Fruit fly (Drosophila melanogaster) whole organism, embryonic: ENCODE data around the gene hook.

Experiments used
- Abd-B ChIP-seq: fragments of 200-800 bp; sonication (Bioruptor generic); optimal IDR thresholded peaks from 2 replicates; lab custom pipeline; 2018; ENCODE audit warnings: missing biosample characterization, mild to moderate bottlenecking, missing genetic modification characterization, moderate library complexity
- CG12219 ChIP-seq: fragments of 200-800 bp; sonication (Bioruptor generic); optimal IDR thresholded peaks from 3 replicates; lab custom pipeline; 2018; ENCODE audit warnings: missing biosample characterization, mild to moderate bottlenecking, missing genetic modification characterization
- CG12391 ChIP-seq: fragments of 200-800 bp; sonication (Bioruptor generic); optimal IDR thresholded peaks from 3 replicates; lab custom pipeline; 2018; ENCODE audit warnings: missing biosample characterization, mild to moderate bottlenecking, missing genetic modification characterization, moderate library complexity
- CG14860 ChIP-seq: fragments of 200-800 bp; sonication (Bioruptor generic); IDR thresholded peaks from 3 replicates; pipeline ENCODE4 v1.3.6; 2022; ENCODE audit warnings: missing biosample characterization, missing genetic modification characterization; ENCODE audit not compliant: partially characterized antibody
- CG15269 ChIP-seq: fragments of 200-800 bp; sonication (Bioruptor generic); optimal IDR thresholded peaks from 2 replicates; lab custom pipeline; 2018; ENCODE audit warnings: missing biosample characterization, mild to moderate bottlenecking, missing genetic modification characterization, moderate library complexity
- CG15601 ChIP-seq: fragments of 200-800 bp; sonication (Bioruptor generic); optimal IDR thresholded peaks from 3 replicates; lab custom pipeline; 2019; ENCODE audit warnings: missing biosample characterization, mild to moderate bottlenecking, missing genetic modification characterization, moderate library complexity
- CG16815 ChIP-seq: fragments of 200-800 bp; sonication (Bioruptor generic); optimal IDR thresholded peaks from 3 replicates; lab custom pipeline; 2017; ENCODE audit warnings: missing biosample characterization, mild to moderate bottlenecking, missing genetic modification characterization
- CG17568 ChIP-seq: fragments of 200-800 bp; sonication (Bioruptor generic); optimal IDR thresholded peaks from 2 replicates; lab custom pipeline; 2018; ENCODE audit warnings: missing biosample characterization, mild to moderate bottlenecking, missing genetic modification characterization, moderate library complexity
- CG17802 ChIP-seq: fragments of 200-800 bp; sonication (Bioruptor generic); optimal IDR thresholded peaks from 2 replicates; lab custom pipeline; 2018; ENCODE audit warnings: missing biosample characterization, mild to moderate bottlenecking, missing genetic modification characterization, moderate library complexity
- CG1792 ChIP-seq: fragments of 200-800 bp; sonication (Bioruptor generic); optimal IDR thresholded peaks from 2 replicates; lab custom pipeline; 2016; ENCODE audit warnings: missing biosample characterization, missing genetic modification characterization
- CG2116 ChIP-seq: fragments of 200-800 bp; sonication (Bioruptor generic); optimal IDR thresholded peaks from 3 replicates; lab custom pipeline; 2018; ENCODE audit warnings: missing biosample characterization, mild to moderate bottlenecking, missing genetic modification characterization
- CG2129 ChIP-seq: fragments of 200-800 bp; sonication (Bioruptor generic); IDR thresholded peaks from 2 replicates; pipeline ENCODE4 v1.3.6; 2022; ENCODE audit warnings: missing biosample characterization, missing genetic modification characterization; ENCODE audit not compliant: partially characterized antibody
- CG43689 ChIP-seq: fragments of 200-800 bp; sonication (Bioruptor generic); IDR thresholded peaks from 2 replicates; pipeline ENCODE4 v1.3.6; 2022; ENCODE audit warnings: missing biosample characterization, missing genetic modification characterization
- CG6791 ChIP-seq: fragments of 200-800 bp; sonication (Bioruptor generic); IDR thresholded peaks from 3 replicates; pipeline ENCODE4 v1.3.6; 2022; ENCODE audit warnings: missing biosample characterization, missing genetic modification characterization; ENCODE audit not compliant: partially characterized antibody
- CG7271 ChIP-seq: fragments of 200-800 bp; sonication (Bioruptor generic); optimal IDR thresholded peaks from 2 replicates; lab custom pipeline; 2018; ENCODE audit warnings: missing biosample characterization, mild to moderate bottlenecking, missing genetic modification characterization, moderate library complexity
- CG8281 ChIP-seq: fragments of 200-800 bp; sonication (Bioruptor generic); optimal IDR thresholded peaks from 2 replicates; lab custom pipeline; 2018; ENCODE audit warnings: missing biosample characterization, mild to moderate bottlenecking, missing genetic modification characterization, moderate library complexity
- CG9609 ChIP-seq: fragments of 200-800 bp; sonication (Bioruptor generic); optimal IDR thresholded peaks from 3 replicates; lab custom pipeline; 2016; ENCODE audit warnings: missing biosample characterization, missing genetic modification characterization
- Ets65A ChIP-seq: fragments of 200-800 bp; sonication (Bioruptor generic); peaks from one replicate; lab custom pipeline; 2016; ENCODE audit warnings: missing biosample characterization, missing genetic modification characterization
- Lhr ChIP-seq: fragments of 200-800 bp; sonication (Bioruptor generic); optimal IDR thresholded peaks from 3 replicates; lab custom pipeline; 2017; ENCODE audit warnings: mild to moderate bottlenecking, missing biosample characterization, missing genetic modification reagents, missing genetic modification characterization
- NC2α ChIP-seq: fragments of 200-800 bp; sonication (Bioruptor generic); optimal IDR thresholded peaks from 2 replicates; lab custom pipeline; 2016; ENCODE audit warnings: missing biosample characterization, missing genetic modification characterization
- Scr ChIP-seq: fragments of 200-800 bp; sonication (Bioruptor generic); IDR thresholded peaks from 2 replicates; pipeline ENCODE4 v1.3.6; 2022; ENCODE audit warnings: missing biosample characterization, missing genetic modification characterization; ENCODE audit not compliant: partially characterized antibody
- Sry-δ ChIP-seq: fragments of 200-800 bp; sonication (Bioruptor generic); optimal IDR thresholded peaks from 2 replicates; lab custom pipeline; 2016; ENCODE audit warnings: missing biosample characterization, missing genetic modification characterization
- ash1 ChIP-seq: fragments of 200-800 bp; sonication (Bioruptor generic); optimal IDR thresholded peaks from 2 replicates; lab custom pipeline; 2018; ENCODE audit warnings: missing biosample characterization, mild to moderate bottlenecking, missing genetic modification characterization
- bbx ChIP-seq: fragments of 200-800 bp; sonication (Bioruptor generic); IDR thresholded peaks from 2 replicates; pipeline ENCODE4 v1.3.6; 2022; ENCODE audit warnings: missing biosample characterization, missing genetic modification characterization; ENCODE audit not compliant: partially characterized antibody
- chm ChIP-seq: fragments of 200-800 bp; sonication (Bioruptor generic); IDR thresholded peaks from 2 replicates; pipeline ENCODE4 v1.3.6; 2022; ENCODE audit warnings: missing biosample characterization, missing genetic modification characterization
- corto ChIP-seq: fragments of 200-800 bp; sonication (Bioruptor generic); optimal IDR thresholded peaks from 2 replicates; lab custom pipeline; 2016; ENCODE audit warnings: missing biosample characterization, mild to moderate bottlenecking, missing genetic modification characterization, moderate library complexity
- dpn ChIP-seq, 2 experiments: fragments of 200-800 bp; sonication (Bioruptor generic); optimal IDR thresholded peaks; 3 replicates each; lab custom pipeline; 2016; ENCODE audit warnings: missing biosample characterization in 2 of 2, missing genetic modification characterization in 2 of 2
- ewg ChIP-seq: fragments of 200-800 bp; sonication (Bioruptor generic); optimal IDR thresholded peaks from 3 replicates; lab custom pipeline; 2017; ENCODE audit warnings: mild to moderate bottlenecking, missing biosample characterization, missing genetic modification reagents, missing genetic modification characterization
- gfzf ChIP-seq: fragments of 200-800 bp; sonication (Bioruptor generic); optimal IDR thresholded peaks from 2 replicates; lab custom pipeline; 2016; ENCODE audit warnings: missing biosample characterization, mild to moderate bottlenecking, missing genetic modification characterization, moderate library complexity
- gro ChIP-seq: fragments of 200-800 bp; sonication (Bioruptor generic); optimal IDR thresholded peaks from 2 replicates; lab custom pipeline; 2016; ENCODE audit warnings: missing biosample characterization, missing genetic modification characterization
- knrl ChIP-seq: fragments of 200-800 bp; sonication (Bioruptor generic); IDR thresholded peaks from 3 replicates; pipeline ENCODE4 v1.3.6; 2022; ENCODE audit warnings: missing biosample characterization, missing genetic modification characterization; ENCODE audit not compliant: partially characterized antibody
- nerfin-2 ChIP-seq: fragments of 200-800 bp; sonication (Bioruptor generic); IDR thresholded peaks from 2 replicates; pipeline ENCODE4 v1.3.6; 2022; ENCODE audit warnings: missing biosample characterization, missing genetic modification characterization; ENCODE audit not compliant: partially characterized antibody
- nmo ChIP-seq: fragments of 200-800 bp; sonication (Bioruptor generic); optimal IDR thresholded peaks from 2 replicates; lab custom pipeline; 2018; ENCODE audit warnings: missing biosample characterization, mild to moderate bottlenecking, missing genetic modification characterization, moderate library complexity
- row ChIP-seq: fragments of 200-800 bp; sonication (Bioruptor generic); IDR thresholded peaks from 3 replicates; pipeline ENCODE4 v1.3.6; 2022; ENCODE audit warnings: missing biosample characterization, missing genetic modification characterization
- scrt ChIP-seq: fragments of 200-800 bp; sonication (Bioruptor generic); optimal IDR thresholded peaks from 2 replicates; lab custom pipeline; 2018; ENCODE audit warnings: missing biosample characterization, mild to moderate bottlenecking, missing genetic modification characterization, moderate library complexity
- sim ChIP-seq: fragments of 200-800 bp; sonication (Bioruptor generic); IDR thresholded peaks from 2 replicates; pipeline ENCODE4 v1.3.6; 2022; ENCODE audit warnings: missing biosample characterization, missing genetic modification characterization
- slp2 ChIP-seq: fragments of 200-800 bp; sonication (Bioruptor generic); optimal IDR thresholded peaks from 2 replicates; lab custom pipeline; 2016; ENCODE audit warnings: missing biosample characterization, missing genetic modification characterization
- sna ChIP-seq: fragments of 200-800 bp; sonication (Bioruptor generic); IDR thresholded peaks from 2 replicates; pipeline ENCODE4 v1.3.6; 2022; ENCODE audit warnings: missing biosample characterization, missing genetic modification characterization; ENCODE audit not compliant: partially characterized antibody
- stwl ChIP-seq: fragments of 200-800 bp; sonication (Bioruptor generic); optimal IDR thresholded peaks from 3 replicates; lab custom pipeline; 2018; ENCODE audit warnings: missing biosample characterization, mild to moderate bottlenecking, missing genetic modification characterization, moderate library complexity
- sug ChIP-seq: fragments of 200-800 bp; optimal IDR thresholded peaks from 2 replicates; lab custom pipeline; 2019; ENCODE audit warnings: missing biosample characterization, mild to moderate bottlenecking, missing genetic modification characterization, moderate library complexity
- trem ChIP-seq: fragments of 200-800 bp; optimal IDR thresholded peaks from 3 replicates; lab custom pipeline; 2019; ENCODE audit warnings: missing biosample characterization, mild to moderate bottlenecking, missing genetic modification characterization, moderate library complexity
- trh ChIP-seq: fragments of 200-800 bp; sonication (Bioruptor generic); optimal IDR thresholded peaks from 2 replicates; lab custom pipeline; 2016; ENCODE audit warnings: missing biosample characterization, missing genetic modification characterization
- unc-4 ChIP-seq: fragments of 200-800 bp; sonication (Bioruptor generic); IDR thresholded peaks from 2 replicates; pipeline ENCODE4 v1.3.6; 2022; ENCODE audit warnings: missing biosample characterization, missing genetic modification characterization; ENCODE audit not compliant: partially characterized antibody
- vnd ChIP-seq: fragments of 200-800 bp; sonication (Bioruptor generic); IDR thresholded peaks from 3 replicates; pipeline ENCODE4 v1.3.6; 2022; ENCODE audit warnings: missing biosample characterization, missing genetic modification characterization; ENCODE audit not compliant: partially characterized antibody
- wdn ChIP-seq: fragments of 200-800 bp; sonication (Bioruptor generic); IDR thresholded peaks from 2 replicates; pipeline ENCODE4 v1.3.6; 2022; ENCODE audit warnings: missing biosample characterization, missing genetic modification characterization
- zen ChIP-seq: fragments of 200-800 bp; sonication (Bioruptor generic); optimal IDR thresholded peaks from 3 replicates; lab custom pipeline; 2018; ENCODE audit warnings: missing biosample characterization, mild to moderate bottlenecking, missing genetic modification characterization, moderate library complexity
- zen2 ChIP-seq: fragments of 200-800 bp; sonication (Bioruptor generic); IDR thresholded peaks from 3 replicates; pipeline ENCODE4 v1.3.6; 2022; ENCODE audit warnings: missing biosample characterization, missing genetic modification characterization; ENCODE audit not compliant: partially characterized antibody

hook gene

dm6 chr2L:19034213-19034929 is 1.1 kb upstream of the hook start, which contains the start of the genes mib2 and CG31800 (continued):
- TF ChIP-seq nerfin-2 (GFP tag; lab: Robert Waterston, UW) (peak; percentile 78), knrl (peak; percentile 86), bbx (GFP tag; lab: Robert Waterston, UW) (peak; percentile 91), CG8281 (no peak), trem (tag; lab: Kevin White, UChicago) (peak; percentile 58), CG17802 (tag; lab: Kevin White, UChicago) (no peak), Abd-B (GFP tag; lab: Kevin White, UChicago) (peak; percentile 37), NC2α (GFP tag; lab: Kevin White, UChicago) (no peak), CG7271 (no peak), nmo (peak; percentile 20), gro (GFP tag; lab: Kevin White, UChicago) (peak; percentile 20), ash1 (GFP tag; lab: Kevin White, UChicago) (no peak), Sry-δ (GFP tag; lab: Kevin White, UChicago) (peak; percentile 93), Lhr (GFP tag; lab: Kevin White, UChicago) (no peak), wdn (no peak), Scr (peak; percentile 85), chm (GFP tag; lab: Robert Waterston, UW) (0 out of 2 replicates have a peak, but pooled peaks have one; percentile 38), zen (tag; lab: Kevin White, UChicago) (no peak), Ets65A (GFP tag; lab: Kevin White, UChicago) (peak; percentile 48), CG15269 (tag; lab: Kevin White, UChicago) (no peak), scrt (GFP tag; lab: Kevin White, UChicago) (peak; percentile 17), corto (no peak), CG9609 (GFP tag; lab: Kevin White, UChicago) (no peak), sim (GFP tag; lab: Robert Waterston, UW) (no peak), trh (GFP tag; lab: Kevin White, UChicago) (no peak), vnd (peak; percentile 77), sug (peak; percentile 38), CG2129 (GFP tag; lab: Robert Waterston, UW) (peak; percentile 74), CG14860 (GFP tag; lab: Robert Waterston, UW) (peak; percentile 76), zen2 (GFP tag; lab: Robert Waterston, UW) (peak; percentile 81; the same call in 2 of the 3 replicates), CG16815 (GFP tag; lab: Kevin White, UChicago) (no peak), CG1792 (GFP tag; lab: Kevin White, UChicago) (no peak), stwl (tag; lab: Kevin White, UChicago) (peak; percentile 59), CG15601 (no peak), CG12391 (tag; lab: Kevin White, UChicago) (no peak), ewg (peak; percentile 73), CG12219 (GFP tag; lab: Kevin White, UChicago) (no peak), CG17568 (GFP tag; lab: Kevin White, UChicago) (no peak), CG6791 (GFP tag; lab: Robert Waterston, UW) (peak; percentile 85), slp2 (GFP tag; lab: Kevin White, UChicago) (no peak), dpn (GFP tag; optimal IDR thresholded peaks at IDR 0.05; lab: Kevin White, UChicago) (peak in 1 of 2 experiments; percentile 0), CG43689 (GFP tag; lab: Robert Waterston, UW) (no peak), gfzf (GFP tag; lab: Kevin White, UChicago) (peak; percentile 22), sna (GFP tag; lab: Robert Waterston, UW) (peak; percentile 83), CG2116 (GFP tag; lab: Kevin White, UChicago) (peak; percentile 73), unc-4 (GFP tag; lab: Robert Waterston, UW) (peak; percentile 79), row (peak; percentile 44; the same call in 1 of the 3 replicates)
